Worm (Caenorhabditis elegans) whole organism, L4/young adult: Measurements from ENCODE around the gene ref-1.

ENCODE experiments used
- W03F9.2 ChIP-seq: fragments of 150-350 bp; optimal IDR thresholded peaks from 2 replicates; lab custom pipeline; 2014; ENCODE audit warnings: missing biosample characterization, missing genetic modification characterization
- dao-5 ChIP-seq: sonication (generic microtip); optimal IDR thresholded peaks from 2 replicates; lab custom pipeline; 2016; ENCODE audit warnings: missing genotype, missing genetic modification characterization, moderate library complexity, missing compliant biosample characterization
- him-1 ChIP-seq: sonication (generic microtip); optimal IDR thresholded peaks from 2 replicates; lab custom pipeline; 2016; ENCODE audit warnings: missing genotype, missing genetic modification reagents, missing genetic modification characterization, missing compliant biosample characterization

- TF ChIP-seq him-1 (peak; percentile 35), W03F9.2 (no peak), dao-5 (tag; lab: Kevin White, UChicago) (no peak)
These were observed 49.1 kb upstream of the ref-1 start, which contains the start of gene daf-19 for ce11 chrII:10168905-10169782.
